Worm (Caenorhabditis elegans): ENCODE data around the gene fbxb-51.

DNA sequence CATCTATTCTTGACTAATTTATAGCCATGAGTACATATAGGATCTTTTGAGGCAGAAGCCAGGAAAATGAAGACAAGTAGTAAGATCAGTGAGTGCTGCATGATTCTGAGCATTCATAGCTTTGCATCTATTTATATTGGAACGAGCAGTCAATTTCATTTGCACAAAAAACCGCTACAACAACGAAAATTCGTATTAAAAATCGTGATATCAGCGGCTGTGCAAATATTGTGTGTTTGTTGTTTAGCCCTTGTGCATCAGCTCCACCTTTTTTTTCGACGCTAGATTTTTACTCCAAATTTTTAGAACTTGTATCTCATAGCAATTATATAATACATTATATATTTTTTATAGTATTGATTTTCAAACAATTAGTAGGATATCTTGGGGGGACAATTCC lies 33.6 kb downstream of the fbxb-51 start, which contains the start of gene clec-21:
- TF ChIP-seq nhr-28 (tag; optimal IDR thresholded peaks at IDR 0.05), result no peak
- no peak for TF ChIP-seq nhr-237 (tag; optimal IDR thresholded peaks at IDR 0.05)
- TF ChIP-seq snpc-4 (tag; optimal IDR thresholded peaks at IDR 0.05), result no peak
- no peak for TF ChIP-seq nhr-76 (tag; optimal IDR thresholded peaks at IDR 0.05)
- no peak for TF ChIP-seq ceh-43 (GFP tag; optimal IDR thresholded peaks at IDR 0.05)
- no peak for TF ChIP-seq mab-5 (tag; optimal IDR thresholded peaks at IDR 0.05)
- no peak for TF ChIP-seq drap-1 (GFP tag; optimal IDR thresholded peaks at IDR 0.05)
- TF ChIP-seq ces-1 (GFP tag; optimal IDR thresholded peaks at IDR 0.05), result no peak
- no peak for TF ChIP-seq mep-1 (tag; optimal IDR thresholded peaks at IDR 0.05)
- TF ChIP-seq lsy-2 (tag; optimal IDR thresholded peaks at IDR 0.05), result no peak
- TF ChIP-seq flh-1 (GFP tag; optimal IDR thresholded peaks at IDR 0.05), result no peak
- no peak for TF ChIP-seq ztf-11 (tag; optimal IDR thresholded peaks at IDR 0.05)
- TF ChIP-seq unc-39 (tag; optimal IDR thresholded peaks at IDR 0.05), result no peak
- no peak for TF ChIP-seq elt-3 (tag; optimal IDR thresholded peaks at IDR 0.05)
